Fruit fly (Drosophila melanogaster) whole organism, wandering third instar larva: ENCODE results near the gene CG7330.

ENCODE experiments used
- CG32264 ChIP-seq: fragments of 200-800 bp; sonication (Bioruptor generic); optimal IDR thresholded peaks from 2 replicates; lab custom pipeline; 2016; ENCODE audit warnings: missing biosample characterization, missing genetic modification characterization
- Dfd ChIP-seq: fragments of >200 bp; optimal IDR thresholded peaks from 2 replicates; lab custom pipeline; 2017; ENCODE audit warnings: missing biosample characterization, missing genetic modification characterization
- Jra ChIP-seq: sonication (Bioruptor generic); optimal IDR thresholded peaks from 2 replicates; lab custom pipeline; 2016; ENCODE audit warnings: missing biosample characterization, missing genetic modification characterization
- Myc ChIP-seq: fragments of >200 bp; optimal IDR thresholded peaks from 2 replicates; lab custom pipeline; 2017
- OdsH ChIP-seq: fragments of 200-800 bp; sonication (Bioruptor generic); optimal IDR thresholded peaks from 2 replicates; lab custom pipeline; 2016; ENCODE audit warnings: missing biosample characterization, mild to moderate bottlenecking, missing genetic modification characterization
- br ChIP-seq: fragments of 200-800 bp; sonication (Bioruptor generic); optimal IDR thresholded peaks from 2 replicates; lab custom pipeline; 2016; ENCODE audit warnings: missing biosample characterization, missing genetic modification characterization
- brk ChIP-seq: fragments of 200-800 bp; sonication (Bioruptor generic); optimal IDR thresholded peaks from 2 replicates; lab custom pipeline; 2016; ENCODE audit warnings: missing biosample characterization, mild to moderate bottlenecking, missing genetic modification characterization
- h ChIP-seq: fragments of 200-800 bp; sonication (Bioruptor generic); optimal IDR thresholded peaks from 3 replicates; lab custom pipeline; 2016; ENCODE audit warnings: missing biosample characterization, mild to moderate bottlenecking, missing genetic modification characterization
- pan ChIP-seq: fragments of >200 bp; optimal IDR thresholded peaks from 2 replicates; lab custom pipeline; 2017
- psq ChIP-seq: fragments of 200-800 bp; sonication (Bioruptor generic); optimal IDR thresholded peaks from 3 replicates; lab custom pipeline; 2017; ENCODE audit warnings: missing biosample characterization, mild to moderate bottlenecking, missing genetic modification characterization, moderate library complexity
- sage ChIP-seq: fragments of 200-800 bp; sonication (Bioruptor generic); optimal IDR thresholded peaks from 2 replicates; lab custom pipeline; 2016; ENCODE audit warnings: missing biosample characterization, mild to moderate bottlenecking, missing genetic modification characterization
- usp ChIP-seq: fragments of >200 bp; optimal IDR thresholded peaks from 2 replicates; lab custom pipeline; 2017; ENCODE audit warnings: missing biosample characterization, missing genetic modification characterization

dm6 chr3L:18121889-18122288 is 26.8 kb upstream of the CG7330 start, which contains the start of gene CG42853:
- TF ChIP-seq psq (GFP tag; lab: Kevin White, UChicago) (no peak), usp (GFP tag; lab: Kevin White, UChicago) (no peak), br (GFP tag; lab: Kevin White, UChicago) (no peak), sage (GFP tag; lab: Kevin White, UChicago) (no peak), Myc (no peak), Dfd (GFP tag; lab: Kevin White, UChicago) (no peak), OdsH (GFP tag; lab: Kevin White, UChicago) (no peak), Jra (GFP tag; lab: Kevin White, UChicago) (no peak), pan (lab: Kevin White, UChicago) (no peak), h (GFP tag; lab: Kevin White, UChicago) (no peak), brk (GFP tag; lab: Kevin White, UChicago) (no peak), CG32264 (no peak)
